Worm (Caenorhabditis elegans) whole organism, L3 larva: ENCODE measurements around the gene mif-2.

ENCODE experiments used
- jun-1 ChIP-seq: fragments of 150-350 bp; optimal IDR thresholded peaks from 2 replicates; lab custom pipeline; 2014; ENCODE audit warnings: missing biosample characterization, missing genetic modification reagents, missing genetic modification characterization
- nhr-25 ChIP-seq: sonication (generic microtip); optimal IDR thresholded peaks from 2 replicates; lab custom pipeline; 2017; ENCODE audit warnings: missing biosample characterization, missing genetic modification characterization
- pha-4 ChIP-seq: fragments of 150-350 bp; optimal IDR thresholded peaks from 2 replicates; lab custom pipeline; 2014; ENCODE audit warnings: missing biosample characterization, missing genetic modification reagents, missing genetic modification characterization

DNA sequence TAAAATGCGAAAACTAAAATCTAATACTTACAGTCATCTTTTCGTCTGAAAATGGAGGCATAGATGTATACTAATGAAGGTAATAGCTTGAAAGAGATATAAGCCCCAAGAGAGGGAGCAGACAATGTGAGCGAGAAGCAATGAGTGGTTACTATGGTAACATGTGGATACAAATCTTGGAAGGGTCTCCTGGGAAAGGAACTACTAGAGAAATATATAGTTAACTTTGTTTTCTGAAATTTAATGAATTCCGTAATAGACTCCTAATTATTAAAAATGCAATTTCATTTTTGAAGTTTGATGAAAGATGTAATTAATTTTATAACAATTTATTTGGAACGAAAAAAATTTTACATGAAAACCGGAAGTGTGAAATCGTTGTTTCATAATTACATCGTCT is 50.9 kb downstream of the mif-2 start, which contains the start of gene osm-6:
- TF ChIP-seq jun-1 (no peak), nhr-25 (tag; lab: Kevin White, UChicago) (no peak), pha-4 (tag; lab: Kevin White, UChicago) (no peak)
